Worm (Caenorhabditis elegans): ENCODE results near the gene nfki-1.

Gene nfki-1

DNA sequence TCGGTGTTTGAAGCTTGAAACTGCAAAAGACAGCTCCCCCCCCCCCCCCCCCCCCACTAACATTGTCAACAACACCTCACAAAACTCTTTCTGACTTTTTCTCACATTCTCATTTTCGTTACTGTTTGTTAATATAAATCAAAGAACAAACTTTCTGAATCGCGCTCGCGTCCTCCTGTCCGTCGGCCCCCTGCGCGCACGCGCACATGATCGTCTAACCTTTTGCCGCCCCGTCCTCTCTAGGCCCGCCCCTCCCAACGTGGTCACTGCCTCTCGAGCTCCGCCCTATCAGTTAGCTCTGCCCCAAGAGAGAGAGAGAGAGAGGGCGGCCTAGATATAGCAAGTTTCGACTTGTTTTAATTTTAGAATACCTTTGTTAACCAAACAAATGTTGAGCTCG, 14.3 kb upstream of the nfki-1 start:
- no peak for TF ChIP-seq ztf-29 (GFP tag; IDR thresholded peaks at IDR 0.05)
- no peak for TF ChIP-seq ref-1 (GFP tag; conservative IDR thresholded peaks at IDR 0.05)
- no peak for TF ChIP-seq cog-1 (tag; optimal IDR thresholded peaks at IDR 0.05)
- no peak for TF ChIP-seq med-1 (GFP tag; optimal IDR thresholded peaks at IDR 0.05; ENCODE audit: insufficient read depth)
- TF ChIP-seq T22C8.4 (GFP tag; IDR thresholded peaks at IDR 0.05), result no peak
- TF ChIP-seq ztf-23 (GFP tag; IDR thresholded peaks at IDR 0.05), result 0 out of 2 replicates have a peak, but pooled peaks have one; percentile 23
- no peak for TF ChIP-seq klf-2 (GFP tag; conservative IDR thresholded peaks at IDR 0.05)
- TF ChIP-seq tab-1 (GFP tag; IDR thresholded peaks at IDR 0.05), result no peak
- TF ChIP-seq flt-1 (GFP tag; IDR thresholded peaks at IDR 0.05), result 0 out of 2 replicates have a peak, but pooled peaks have one; percentile 40

ce11 chrX:15342092-15342491, 12.9 kb upstream of the nfki-1 start:
- TF ChIP-seq T22C8.4 (GFP tag; IDR thresholded peaks at IDR 0.05) (peak; percentile 15; the same call in 1 of the 2 replicates), ztf-29 (GFP tag; IDR thresholded peaks at IDR 0.05) (no peak), tab-1 (GFP tag; IDR thresholded peaks at IDR 0.05) (no peak)

- no peak for TF ChIP-seq ztf-23 (GFP tag; IDR thresholded peaks at IDR 0.05)
- no peak for TF ChIP-seq med-1 (GFP tag; optimal IDR thresholded peaks at IDR 0.05; ENCODE audit: insufficient read depth)
- no peak for TF ChIP-seq flt-1 (GFP tag; IDR thresholded peaks at IDR 0.05)
- no peak for TF ChIP-seq ref-1 (GFP tag; conservative IDR thresholded peaks at IDR 0.05)
- no peak for TF ChIP-seq ztf-29 (GFP tag; IDR thresholded peaks at IDR 0.05)
- TF ChIP-seq tab-1 (GFP tag; IDR thresholded peaks at IDR 0.05), result no peak
Observed at ce11 chrX:15342744-15343259, 12.2 kb upstream of the nfki-1 start.

- TF ChIP-seq cog-1 (tag; optimal IDR thresholded peaks at IDR 0.05) (no peak), klf-2 (GFP tag; conservative IDR thresholded peaks at IDR 0.05) (no peak), med-1 (GFP tag; optimal IDR thresholded peaks at IDR 0.05; ENCODE audit: insufficient read depth) (no peak), flt-1 (GFP tag; IDR thresholded peaks at IDR 0.05) (no peak), tab-1 (GFP tag; IDR thresholded peaks at IDR 0.05) (no peak), ztf-29 (GFP tag; IDR thresholded peaks at IDR 0.05) (no peak), T22C8.4 (GFP tag; IDR thresholded peaks at IDR 0.05) (no peak), ztf-23 (GFP tag; IDR thresholded peaks at IDR 0.05) (no peak), ref-1 (GFP tag; conservative IDR thresholded peaks at IDR 0.05) (no peak)
Observed at ce11 chrX:15343971-15344370, 11.1 kb upstream of the nfki-1 start.

- TF ChIP-seq klf-2 (GFP tag; conservative IDR thresholded peaks at IDR 0.05) (no peak), flt-1 (GFP tag; IDR thresholded peaks at IDR 0.05) (0 out of 2 replicates have a peak, but pooled peaks have one; percentile 29)
Observed at ce11 chrX:15345346-15346198, 9.5 kb upstream of the nfki-1 start.

ce11 chrX:15347680-15348079, 7.4 kb upstream of the nfki-1 start:
- TF ChIP-seq med-1 (GFP tag; optimal IDR thresholded peaks at IDR 0.05; ENCODE audit: insufficient read depth) (no peak), ref-1 (GFP tag; conservative IDR thresholded peaks at IDR 0.05) (no peak), cog-1 (tag; optimal IDR thresholded peaks at IDR 0.05) (peak; percentile 90), T22C8.4 (GFP tag; IDR thresholded peaks at IDR 0.05) (no peak), klf-2 (GFP tag; conservative IDR thresholded peaks at IDR 0.05) (no peak), tab-1 (GFP tag; IDR thresholded peaks at IDR 0.05) (peak; percentile 82), ztf-23 (GFP tag; IDR thresholded peaks at IDR 0.05) (no peak), ztf-29 (GFP tag; IDR thresholded peaks at IDR 0.05) (no peak), flt-1 (GFP tag; IDR thresholded peaks at IDR 0.05) (peak; percentile 68)

- TF ChIP-seq klf-2 (GFP tag; conservative IDR thresholded peaks at IDR 0.05) (no peak), ref-1 (GFP tag; conservative IDR thresholded peaks at IDR 0.05) (no peak), ztf-29 (GFP tag; IDR thresholded peaks at IDR 0.05) (no peak), cog-1 (tag; optimal IDR thresholded peaks at IDR 0.05) (no peak), ztf-23 (GFP tag; IDR thresholded peaks at IDR 0.05) (no peak), T22C8.4 (GFP tag; IDR thresholded peaks at IDR 0.05) (no peak), flt-1 (GFP tag; IDR thresholded peaks at IDR 0.05) (no peak), tab-1 (GFP tag; IDR thresholded peaks at IDR 0.05) (no peak), med-1 (GFP tag; optimal IDR thresholded peaks at IDR 0.05; ENCODE audit: insufficient read depth) (no peak)
Observed at ce11 chrX:15352871-15353270, 2.2 kb upstream of the nfki-1 start.

DNA sequence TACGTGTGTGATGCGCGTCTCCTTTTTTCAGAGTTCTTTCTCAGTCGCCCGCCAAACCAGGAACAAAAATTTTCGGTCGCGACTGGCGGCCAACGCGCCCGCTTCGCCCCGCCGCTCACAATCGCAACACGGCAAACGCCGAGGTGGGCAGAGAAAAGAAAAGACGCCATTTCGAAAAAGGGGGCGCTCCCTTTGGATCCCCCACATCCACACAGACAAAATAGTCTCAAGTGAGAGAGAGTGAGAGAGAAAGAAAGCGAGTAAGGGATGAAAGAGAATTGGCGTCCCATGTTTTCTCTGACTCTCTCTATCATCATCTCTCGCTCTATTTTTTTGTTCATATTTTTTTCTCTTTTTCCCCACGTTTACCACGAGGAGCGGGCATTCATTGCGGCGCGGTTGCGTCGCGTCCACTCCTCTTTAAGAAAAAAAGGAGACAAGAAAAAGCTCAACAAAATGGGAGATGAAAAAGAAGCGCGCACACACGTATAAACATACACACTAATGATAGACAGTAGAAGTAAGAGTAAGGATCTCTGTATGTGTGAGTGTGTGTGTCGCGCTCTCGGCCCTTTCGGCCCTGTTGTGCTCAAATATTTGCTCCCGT, 1.1 kb upstream of the nfki-1 start:
- TF ChIP-seq tab-1 (GFP tag; IDR thresholded peaks at IDR 0.05) (no peak), cog-1 (tag; optimal IDR thresholded peaks at IDR 0.05) (peak; percentile 35), ztf-23 (GFP tag; IDR thresholded peaks at IDR 0.05) (0 out of 2 replicates have a peak, but pooled peaks have one; percentile 19)

ce11 chrX:15355603-15356002, 565 bp downstream of the nfki-1 start:
- TF ChIP-seq cog-1 (tag; optimal IDR thresholded peaks at IDR 0.05), result no peak
- no peak for TF ChIP-seq med-1 (GFP tag; optimal IDR thresholded peaks at IDR 0.05; ENCODE audit: insufficient read depth)
- no peak for TF ChIP-seq T22C8.4 (GFP tag; IDR thresholded peaks at IDR 0.05)
- no peak for TF ChIP-seq ztf-29 (GFP tag; IDR thresholded peaks at IDR 0.05)
- no peak for TF ChIP-seq tab-1 (GFP tag; IDR thresholded peaks at IDR 0.05)

All from whole organism, midembryonic.